Fruit fly (Drosophila melanogaster) whole organism, prepupa: ENCODE data around the gene CG14958.

Experiments used
- Blimp-1 ChIP-seq: fragments of 200-800 bp; sonication (Bioruptor generic); optimal IDR thresholded peaks from 3 replicates; lab custom pipeline; 2017; ENCODE audit warnings: missing biosample characterization, missing genetic modification characterization, mild to moderate bottlenecking, moderate library complexity, missing genetic modification reagents
- CG10631 ChIP-seq: fragments of 200-800 bp; sonication (Bioruptor generic); optimal IDR thresholded peaks from 2 replicates; lab custom pipeline; 2016; ENCODE audit warnings: missing biosample characterization, missing genetic modification characterization
- CG11294 ChIP-seq: fragments of 200-800 bp; sonication (Bioruptor generic); IDR thresholded peaks from 2 replicates; pipeline ENCODE4 v1.3.6; 2022; ENCODE audit warnings: missing biosample characterization, missing genetic modification characterization
- CG11762 ChIP-seq: fragments of 200-800 bp; sonication (Bioruptor generic); optimal IDR thresholded peaks from 3 replicates; lab custom pipeline; 2016; ENCODE audit warnings: missing biosample characterization, missing genetic modification characterization; ENCODE audit not compliant: insufficient read depth
- CG11902 ChIP-seq: fragments of 200-800 bp; sonication (Bioruptor generic); optimal IDR thresholded peaks from 3 replicates; lab custom pipeline; 2016; ENCODE audit warnings: missing biosample characterization, missing genetic modification characterization
- CG15336 ChIP-seq: fragments of 200-800 bp; sonication (Bioruptor generic); IDR thresholded peaks from 2 replicates; pipeline ENCODE4 v1.3.6; 2022; ENCODE audit warnings: missing biosample characterization, missing genetic modification characterization
- CG1621 ChIP-seq: fragments of 200-800 bp; sonication (Bioruptor generic); optimal IDR thresholded peaks from 3 replicates; lab custom pipeline; 2018; ENCODE audit warnings: missing biosample characterization, mild to moderate bottlenecking, missing genetic modification characterization
- CG16779 ChIP-seq: fragments of 200-800 bp; sonication (Bioruptor generic); optimal IDR thresholded peaks from 3 replicates; lab custom pipeline; 2017; ENCODE audit warnings: missing biosample characterization, mild to moderate bottlenecking, missing genetic modification characterization
- CG3032 ChIP-seq: fragments of 200-800 bp; optimal IDR thresholded peaks from 2 replicates; lab custom pipeline; 2019; ENCODE audit warnings: missing biosample characterization, mild to moderate bottlenecking, missing genetic modification characterization, moderate library complexity
- CG31627 ChIP-seq: fragments of 200-800 bp; sonication (Bioruptor generic); optimal IDR thresholded peaks from 3 replicates; lab custom pipeline; 2016; ENCODE audit warnings: missing biosample characterization, missing genetic modification characterization
- CG32006 ChIP-seq: fragments of 200-800 bp; sonication (Bioruptor generic); optimal IDR thresholded peaks from 3 replicates; lab custom pipeline; 2017; ENCODE audit warnings: missing biosample characterization, mild to moderate bottlenecking, missing genetic modification characterization
- CG34406 ChIP-seq: fragments of 200-800 bp; sonication (Bioruptor generic); optimal IDR thresholded peaks from 3 replicates; lab custom pipeline; 2016; ENCODE audit warnings: missing biosample characterization, missing genetic modification characterization
- CG3919 ChIP-seq: fragments of 200-800 bp; sonication (Bioruptor generic); optimal IDR thresholded peaks from 3 replicates; lab custom pipeline; 2016; ENCODE audit warnings: missing biosample characterization, missing genetic modification characterization
- CG4318 ChIP-seq: fragments of 200-800 bp; sonication (Bioruptor generic); optimal IDR thresholded peaks from 3 replicates; lab custom pipeline; 2017; ENCODE audit warnings: missing biosample characterization, mild to moderate bottlenecking, missing genetic modification characterization
- CG6163 ChIP-seq: fragments of 200-800 bp; sonication (Bioruptor generic); IDR thresholded peaks from 3 replicates; pipeline ENCODE4 v1.3.6; 2022; ENCODE audit warnings: missing biosample characterization, missing genetic modification characterization
- CG6792 ChIP-seq: fragments of 200-800 bp; sonication (Bioruptor generic); optimal IDR thresholded peaks from 3 replicates; lab custom pipeline; 2016; ENCODE audit warnings: missing biosample characterization, missing genetic modification characterization
- CG6808 ChIP-seq: fragments of 200-800 bp; sonication (Bioruptor generic); optimal IDR thresholded peaks from 3 replicates; lab custom pipeline; 2017; ENCODE audit warnings: missing biosample characterization, missing genetic modification characterization, mild to moderate bottlenecking, moderate library complexity, missing genetic modification reagents
- CG6854 ChIP-seq: fragments of 200-800 bp; sonication (Bioruptor generic); optimal IDR thresholded peaks from 2 replicates; lab custom pipeline; 2017; ENCODE audit warnings: missing biosample characterization, mild to moderate bottlenecking, missing genetic modification characterization
- CG8119 ChIP-seq: fragments of 200-800 bp; sonication (Bioruptor generic); IDR thresholded peaks from 3 replicates; pipeline ENCODE4 v1.3.6; 2022; ENCODE audit warnings: missing biosample characterization, missing genetic modification characterization
- CG8319 ChIP-seq: fragments of 200-800 bp; sonication (Bioruptor generic); optimal IDR thresholded peaks from 3 replicates; lab custom pipeline; 2016; ENCODE audit warnings: missing biosample characterization, missing genetic modification characterization
- CG8632 ChIP-seq: fragments of 200-800 bp; sonication (Bioruptor generic); optimal IDR thresholded peaks from 3 replicates; lab custom pipeline; 2016; ENCODE audit warnings: missing biosample characterization, missing genetic modification characterization
- Eip75B ChIP-seq: fragments of 200-800 bp; sonication (Bioruptor generic); optimal IDR thresholded peaks from 3 replicates; lab custom pipeline; 2016; ENCODE audit warnings: missing biosample characterization, missing genetic modification characterization
- Eip93F ChIP-seq: fragments of 200-800 bp; sonication (Bioruptor generic); optimal IDR thresholded peaks from 2 replicates; lab custom pipeline; 2016; ENCODE audit warnings: missing biosample characterization, mild to moderate bottlenecking, missing genetic modification characterization
- Ets21C ChIP-seq: fragments of 200-800 bp; sonication (Bioruptor generic); optimal IDR thresholded peaks from 3 replicates; lab custom pipeline; 2016; ENCODE audit warnings: missing biosample characterization, missing genetic modification characterization
- Ets96B ChIP-seq: fragments of 200-800 bp; optimal IDR thresholded peaks from 2 replicates; lab custom pipeline; 2019; ENCODE audit warnings: missing biosample characterization, mild to moderate bottlenecking, missing genetic modification characterization, moderate library complexity
- Gug ChIP-seq: fragments of 200-800 bp; sonication (Bioruptor generic); IDR thresholded peaks from 2 replicates; pipeline ENCODE4 v1.3.6; 2022; ENCODE audit warnings: missing biosample characterization, missing genetic modification characterization
- Hr38 ChIP-seq: sonication (Bioruptor generic); optimal IDR thresholded peaks from 2 replicates; lab custom pipeline; 2016; ENCODE audit warnings: missing biosample characterization, missing genetic modification characterization
- Hr39 ChIP-seq: fragments of 200-800 bp; sonication (Bioruptor generic); optimal IDR thresholded peaks from 2 replicates; lab custom pipeline; 2016; ENCODE audit warnings: missing biosample characterization, missing genetic modification characterization
- Hr4 ChIP-seq: fragments of 200-800 bp; sonication (Bioruptor generic); optimal IDR thresholded peaks from 3 replicates; lab custom pipeline; 2016; ENCODE audit warnings: missing biosample characterization, missing genetic modification characterization
- Met ChIP-seq: fragments of 200-800 bp; sonication (Bioruptor generic); optimal IDR thresholded peaks from 3 replicates; lab custom pipeline; 2016; ENCODE audit warnings: missing biosample characterization, missing genetic modification characterization
- OdsH ChIP-seq: fragments of 200-800 bp; sonication (Bioruptor generic); optimal IDR thresholded peaks from 3 replicates; lab custom pipeline; 2016; ENCODE audit warnings: missing biosample characterization, missing genetic modification characterization
- Sox102F ChIP-seq: fragments of 200-800 bp; sonication (Bioruptor generic); optimal IDR thresholded peaks from 2 replicates; lab custom pipeline; 2016; ENCODE audit warnings: missing biosample characterization, mild to moderate bottlenecking, missing genetic modification characterization
- Sox14 ChIP-seq: fragments of 200-800 bp; sonication (Bioruptor generic); optimal IDR thresholded peaks from 3 replicates; lab custom pipeline; 2016; ENCODE audit warnings: missing biosample characterization, missing genetic modification characterization
- Sox15 ChIP-seq: fragments of 200-800 bp; sonication (Bioruptor generic); optimal IDR thresholded peaks from 3 replicates; lab custom pipeline; 2016; ENCODE audit warnings: missing biosample characterization, missing genetic modification characterization
- achi ChIP-seq: fragments of 200-800 bp; sonication (Bioruptor generic); optimal IDR thresholded peaks from 3 replicates; lab custom pipeline; 2016; ENCODE audit warnings: missing biosample characterization, missing genetic modification characterization
- acj6 ChIP-seq: fragments of 200-800 bp; sonication (Bioruptor generic); optimal IDR thresholded peaks from 3 replicates; lab custom pipeline; 2016; ENCODE audit warnings: missing biosample characterization, missing genetic modification characterization
- cyc ChIP-seq: fragments of 200-800 bp; sonication (Bioruptor generic); optimal IDR thresholded peaks from 3 replicates; lab custom pipeline; 2016; ENCODE audit warnings: missing biosample characterization, missing genetic modification characterization
- eg ChIP-seq: fragments of 200-800 bp; sonication (Bioruptor generic); IDR thresholded peaks from 3 replicates; pipeline ENCODE4 v1.3.6; 2022; ENCODE audit warnings: missing biosample characterization, missing genetic modification characterization
- esn ChIP-seq: fragments of 200-800 bp; sonication (Bioruptor generic); optimal IDR thresholded peaks from 2 replicates; lab custom pipeline; 2016; ENCODE audit warnings: missing biosample characterization, mild to moderate bottlenecking, missing genetic modification characterization, moderate library complexity
- fd59A ChIP-seq: fragments of 200-800 bp; sonication (Bioruptor generic); optimal IDR thresholded peaks from 2 replicates; lab custom pipeline; 2017; ENCODE audit warnings: missing biosample characterization, mild to moderate bottlenecking, missing genetic modification characterization, missing genetic modification reagents
- fd85E ChIP-seq: fragments of 200-800 bp; sonication (Bioruptor generic); optimal IDR thresholded peaks from 3 replicates; lab custom pipeline; 2016; ENCODE audit warnings: missing biosample characterization, missing genetic modification characterization
- fkh ChIP-seq: fragments of 200-800 bp; sonication (Bioruptor generic); optimal IDR thresholded peaks from 3 replicates; lab custom pipeline; 2017; ENCODE audit warnings: missing biosample characterization, mild to moderate bottlenecking, missing genetic modification characterization, moderate library complexity
- lz ChIP-seq: fragments of 200-800 bp; sonication (Bioruptor generic); optimal IDR thresholded peaks from 3 replicates; lab custom pipeline; 2016; ENCODE audit warnings: missing biosample characterization, missing genetic modification characterization
- salr ChIP-seq, 2 experiments: fragments of 200-800 bp; sonication (Bioruptor generic); optimal IDR thresholded peaks; 3 replicates each; lab custom pipeline; 2016 to 2018; ENCODE audit warnings: missing biosample characterization in 2 of 2, missing genetic modification characterization in 2 of 2, mild to moderate bottlenecking in 1 of 2
- spab ChIP-seq: fragments of 200-800 bp; sonication (Bioruptor generic); optimal IDR thresholded peaks from 2 replicates; lab custom pipeline; 2017; ENCODE audit warnings: missing biosample characterization, mild to moderate bottlenecking, missing genetic modification characterization, missing genetic modification reagents
- ss ChIP-seq, 2 experiments: fragments of 200-800 bp; sonication (Bioruptor generic); optimal IDR thresholded peaks; 2 replicates in 1 of 2; 3 replicates in 1 of 2; lab custom pipeline; 2017 to 2018; ENCODE audit warnings: mild to moderate bottlenecking in 2 of 2, missing biosample characterization in 2 of 2, missing genetic modification characterization in 2 of 2, moderate library complexity in 1 of 2
- svp ChIP-seq: fragments of 200-800 bp; sonication (Bioruptor generic); peaks from one replicate; lab custom pipeline; 2016; ENCODE audit warnings: missing biosample characterization, missing genetic modification characterization
- topi ChIP-seq: fragments of 200-800 bp; sonication (Bioruptor generic); optimal IDR thresholded peaks from 3 replicates; lab custom pipeline; 2016; ENCODE audit warnings: missing biosample characterization, missing genetic modification characterization
- vri ChIP-seq: fragments of 200-800 bp; sonication (Bioruptor generic); optimal IDR thresholded peaks from 3 replicates; lab custom pipeline; 2016; ENCODE audit warnings: missing biosample characterization, mild to moderate bottlenecking, missing genetic modification characterization

Gene CG14958

dm6 chr3L:3198447-3199402 is 8.9 kb downstream of the CG14958 start, which contains the start of the genes CG32276 and gry:
CG32276 (minus strand) TSS chr3L:3199047.
gry (plus strand) TSS chr3L:3199090.
- TF ChIP-seq CG11902 (GFP tag; lab: Kevin White, UChicago) (peak; percentile 63), Hr38 (GFP tag; lab: Kevin White, UChicago) (peak; percentile 0), fd85E (peak; percentile 3), CG15336 (GFP tag; lab: Robert Waterston, UW) (peak; percentile 45; the same call in 1 of the 2 replicates), topi (GFP tag; lab: Kevin White, UChicago) (peak; percentile 70), CG8319 (GFP tag; lab: Kevin White, UChicago) (peak; percentile 57), Blimp-1 (peak; percentile 38), Eip93F (GFP tag; lab: Kevin White, UChicago) (peak; percentile 78), CG31627 (GFP tag; lab: Kevin White, UChicago) (peak; percentile 78), achi (GFP tag; lab: Kevin White, UChicago) (peak; percentile 60), OdsH (GFP tag; lab: Kevin White, UChicago) (no peak), Ets21C (GFP tag; lab: Kevin White, UChicago) (peak; percentile 77), Sox15 (GFP tag; lab: Kevin White, UChicago) (peak; percentile 51), acj6 (peak; percentile 73), CG16779 (tag; lab: Kevin White, UChicago) (peak; percentile 34), fd59A (GFP tag; lab: Kevin White, UChicago) (peak; percentile 11), CG6854 (peak; percentile 71), lz (GFP tag; lab: Kevin White, UChicago) (peak; percentile 85), CG3032 (tag; lab: Kevin White, UChicago) (peak; percentile 75), CG6163 (GFP tag; lab: Robert Waterston, UW) (peak; percentile 65), cyc (GFP tag; lab: Kevin White, UChicago) (peak; percentile 81), Eip75B (GFP tag; lab: Kevin White, UChicago) (no peak), CG32006 (GFP tag; lab: Kevin White, UChicago) (no peak), Sox14 (GFP tag; lab: Kevin White, UChicago) (no peak), Met (GFP tag; lab: Kevin White, UChicago) (no peak), CG1621 (tag; lab: Kevin White, UChicago) (peak; percentile 48), CG34406 (GFP tag; lab: Kevin White, UChicago) (peak; percentile 50), CG8632 (GFP tag; lab: Kevin White, UChicago) (no peak), vri (no peak), Hr4 (GFP tag; lab: Kevin White, UChicago) (no peak), spab (GFP tag; lab: Kevin White, UChicago) (no peak), CG3919 (GFP tag; lab: Kevin White, UChicago) (peak; percentile 84), CG11762 (GFP tag; lab: Kevin White, UChicago) (peak; percentile 64), CG6808 (GFP tag; lab: Kevin White, UChicago) (no peak), esn (GFP tag; lab: Kevin White, UChicago) (peak; percentile 77), Ets96B (tag; lab: Kevin White, UChicago) (no peak), CG4318 (GFP tag; lab: Kevin White, UChicago) (no peak), eg (GFP tag; lab: Robert Waterston, UW) (peak; percentile 72), CG10631 (GFP tag; lab: Kevin White, UChicago) (no peak), Hr39 (peak; percentile 80), Sox102F (GFP tag; lab: Kevin White, UChicago) (peak; percentile 75), svp (GFP tag; lab: Kevin White, UChicago) (peak; percentile 86), salr (GFP tag; optimal IDR thresholded peaks at IDR 0.05; lab: Kevin White, UChicago) (no peak), Gug (GFP tag; lab: Robert Waterston, UW) (0 out of 2 replicates have a peak, but pooled peaks have one; percentile 27), CG11294 (GFP tag; lab: Robert Waterston, UW) (peak; percentile 22; the same call in 1 of the 2 replicates), CG6792 (GFP tag; lab: Kevin White, UChicago) (peak; percentile 78), ss (GFP tag; optimal IDR thresholded peaks at IDR 0.05; lab: Kevin White, UChicago) (no peak), fkh (GFP tag; lab: Kevin White, UChicago) (peak; percentile 20), CG8119 (GFP tag; lab: Robert Waterston, UW) (peak; percentile 32; the same call in 1 of the 3 replicates)
